Fruit fly (Drosophila melanogaster) whole organism, wandering third instar larva: Measurements from ENCODE around the gene Hsp67Ba.

Experiments
- Abd-B ChIP-seq: fragments of >200 bp; optimal IDR thresholded peaks from 2 replicates; lab custom pipeline; 2017; ENCODE audit warnings: missing biosample characterization, missing genetic modification characterization
- CG32264 ChIP-seq: fragments of 200-800 bp; sonication (Bioruptor generic); optimal IDR thresholded peaks from 2 replicates; lab custom pipeline; 2016; ENCODE audit warnings: missing biosample characterization, missing genetic modification characterization
- CG9705 ChIP-seq: fragments of 200-800 bp; sonication (Bioruptor generic); optimal IDR thresholded peaks from 2 replicates; lab custom pipeline; 2018; ENCODE audit warnings: missing biosample characterization, mild to moderate bottlenecking, missing genetic modification characterization
- CrebA ChIP-seq: fragments of 200-800 bp; sonication (Bioruptor generic); optimal IDR thresholded peaks from 2 replicates; lab custom pipeline; 2016; ENCODE audit warnings: missing biosample characterization, mild to moderate bottlenecking, missing genetic modification characterization, borderline replicate concordance
- Dfd ChIP-seq: fragments of >200 bp; optimal IDR thresholded peaks from 2 replicates; lab custom pipeline; 2017; ENCODE audit warnings: missing biosample characterization, missing genetic modification characterization
- Dif ChIP-seq: fragments of 200-275, 200-300 bp; sonication (Bioruptor generic); optimal IDR thresholded peaks from 2 replicates; lab custom pipeline; 2018; ENCODE audit warnings: missing biosample characterization, missing genetic modification characterization; ENCODE audit not compliant: partially characterized antibody
- GATAd ChIP-seq: sonication (Bioruptor generic); optimal IDR thresholded peaks from 2 replicates; lab custom pipeline; 2016; ENCODE audit warnings: missing biosample characterization, missing genetic modification characterization
- HLH106 ChIP-seq: fragments of 200-800 bp; optimal IDR thresholded peaks from 3 replicates; lab custom pipeline; 2019; ENCODE audit warnings: missing biosample characterization, mild to moderate bottlenecking, missing genetic modification characterization, moderate library complexity
- Hnf4 ChIP-seq: fragments of 200-800 bp; sonication (Bioruptor generic); optimal IDR thresholded peaks from 2 replicates; lab custom pipeline; 2016; ENCODE audit warnings: missing biosample characterization, mild to moderate bottlenecking, missing genetic modification characterization
- Hr78 ChIP-seq: fragments of >200 bp; optimal IDR thresholded peaks from 2 replicates; lab custom pipeline; 2017; ENCODE audit warnings: missing biosample characterization, missing genetic modification characterization
- Hr83 ChIP-seq: fragments of 200-300 bp; sonication (Bioruptor generic); optimal IDR thresholded peaks from 2 replicates; lab custom pipeline; 2016; ENCODE audit warnings: missing biosample characterization, mild to moderate bottlenecking, missing genetic modification characterization, moderate library complexity; ENCODE audit not compliant: poor library complexity, severe bottlenecking
- Jra ChIP-seq: sonication (Bioruptor generic); optimal IDR thresholded peaks from 2 replicates; lab custom pipeline; 2016; ENCODE audit warnings: missing biosample characterization, missing genetic modification characterization
- Mio ChIP-seq: sonication (Bioruptor generic); optimal IDR thresholded peaks from 2 replicates; lab custom pipeline; 2016; ENCODE audit warnings: missing biosample characterization, missing genetic modification characterization
- Myc ChIP-seq: fragments of >200 bp; optimal IDR thresholded peaks from 2 replicates; lab custom pipeline; 2017
- N ChIP-seq: fragments of >200 bp; optimal IDR thresholded peaks from 2 replicates; lab custom pipeline; 2018; ENCODE audit warnings: missing biosample characterization, missing external identifiers, missing genetic modification characterization
- OdsH ChIP-seq: fragments of 200-800 bp; sonication (Bioruptor generic); optimal IDR thresholded peaks from 2 replicates; lab custom pipeline; 2016; ENCODE audit warnings: missing biosample characterization, mild to moderate bottlenecking, missing genetic modification characterization
- Rel ChIP-seq, 2 experiments: fragments of 200-800 bp; sonication (Bioruptor generic) in 1 of 2; optimal IDR thresholded peaks; 2 replicates in 1 of 2; 3 replicates in 1 of 2; lab custom pipeline; 2016 to 2019; ENCODE audit warnings: mild to moderate bottlenecking in 2 of 2, missing biosample characterization in 2 of 2, missing genetic modification characterization in 2 of 2, moderate library complexity in 1 of 2
- Sp1 ChIP-seq: fragments of 200-800 bp; sonication (Bioruptor generic); optimal IDR thresholded peaks from 3 replicates; lab custom pipeline; 2019; ENCODE audit warnings: missing biosample characterization, mild to moderate bottlenecking, missing genetic modification characterization, moderate library complexity
- Vsx2 ChIP-seq: fragments of 200-300, 225-300 bp; sonication (Bioruptor generic); optimal IDR thresholded peaks from 2 replicates; lab custom pipeline; 2018; ENCODE audit warnings: missing biosample characterization, missing genetic modification characterization; ENCODE audit not compliant: partially characterized antibody
- br ChIP-seq: fragments of 200-800 bp; sonication (Bioruptor generic); optimal IDR thresholded peaks from 2 replicates; lab custom pipeline; 2016; ENCODE audit warnings: missing biosample characterization, missing genetic modification characterization
- brk ChIP-seq: fragments of 200-800 bp; sonication (Bioruptor generic); optimal IDR thresholded peaks from 2 replicates; lab custom pipeline; 2016; ENCODE audit warnings: missing biosample characterization, mild to moderate bottlenecking, missing genetic modification characterization
- dl ChIP-seq, 2 experiments: fragments of 175-275, 200-275 bp in 1 of 2; fragments of 200-275 bp in 1 of 2; sonication (Bioruptor generic); optimal IDR thresholded peaks; lab custom pipeline; 2018; ENCODE audit warnings: mild to moderate bottlenecking in 2 of 2, missing biosample characterization in 2 of 2, missing genetic modification characterization in 2 of 2, moderate library complexity in 2 of 2; ENCODE audit not compliant: partially characterized antibody in 2 of 2, insufficient read depth in 1 of 2
- dmrt93B ChIP-seq: fragments of 200-800 bp; sonication (Bioruptor generic); optimal IDR thresholded peaks from 2 replicates; lab custom pipeline; 2018; ENCODE audit warnings: missing biosample characterization, mild to moderate bottlenecking, missing genetic modification characterization
- dsf ChIP-seq: sonication (Bioruptor generic); optimal IDR thresholded peaks from 2 replicates; lab custom pipeline; 2016; ENCODE audit warnings: missing biosample characterization, missing genetic modification characterization, borderline replicate concordance
- ey ChIP-seq: fragments of 200-800 bp; sonication (Bioruptor generic); optimal IDR thresholded peaks from 2 replicates; lab custom pipeline; 2016; ENCODE audit warnings: missing biosample characterization, missing genetic modification characterization
- foxo ChIP-seq, 2 experiments: fragments of 200-800 bp; sonication (Bioruptor generic); optimal IDR thresholded peaks; 2 replicates in 1 of 2; 3 replicates in 1 of 2; lab custom pipeline; 2016 to 2017; ENCODE audit warnings: missing biosample characterization in 2 of 2, missing genetic modification characterization in 2 of 2
- fru ChIP-seq: fragments of 200-800 bp; sonication (Bioruptor generic); optimal IDR thresholded peaks from 3 replicates; lab custom pipeline; 2016; ENCODE audit warnings: missing biosample characterization, mild to moderate bottlenecking, missing genetic modification characterization
- h ChIP-seq: fragments of 200-800 bp; sonication (Bioruptor generic); optimal IDR thresholded peaks from 3 replicates; lab custom pipeline; 2016; ENCODE audit warnings: missing biosample characterization, mild to moderate bottlenecking, missing genetic modification characterization
- jim ChIP-seq: fragments of 175-275, 200-325 bp; sonication (Bioruptor generic); optimal IDR thresholded peaks from 2 replicates; lab custom pipeline; 2016; ENCODE audit warnings: missing biosample characterization, mild to moderate bottlenecking, missing genetic modification characterization
- lola ChIP-seq: fragments of >200 bp; optimal IDR thresholded peaks from 2 replicates; lab custom pipeline; 2017; ENCODE audit warnings: missing biosample characterization, missing genetic modification characterization
- pan ChIP-seq: fragments of >200 bp; optimal IDR thresholded peaks from 2 replicates; lab custom pipeline; 2017
- psq ChIP-seq: fragments of 200-800 bp; sonication (Bioruptor generic); optimal IDR thresholded peaks from 3 replicates; lab custom pipeline; 2017; ENCODE audit warnings: missing biosample characterization, mild to moderate bottlenecking, missing genetic modification characterization, moderate library complexity
- rgr ChIP-seq: fragments of 200-800 bp; sonication (Bioruptor generic); optimal IDR thresholded peaks from 3 replicates; lab custom pipeline; 2016; ENCODE audit warnings: missing biosample characterization, mild to moderate bottlenecking, missing genetic modification characterization
- sage ChIP-seq: fragments of 200-800 bp; sonication (Bioruptor generic); optimal IDR thresholded peaks from 2 replicates; lab custom pipeline; 2016; ENCODE audit warnings: missing biosample characterization, mild to moderate bottlenecking, missing genetic modification characterization
- sv ChIP-seq: fragments of 200-800 bp; sonication (Bioruptor generic); optimal IDR thresholded peaks from 3 replicates; lab custom pipeline; 2016; ENCODE audit warnings: missing biosample characterization, missing genetic modification characterization
- tai ChIP-seq: sonication (Bioruptor generic); optimal IDR thresholded peaks from 2 replicates; lab custom pipeline; 2016; ENCODE audit warnings: missing biosample characterization, missing genetic modification characterization
- usp ChIP-seq: fragments of >200 bp; optimal IDR thresholded peaks from 2 replicates; lab custom pipeline; 2017; ENCODE audit warnings: missing biosample characterization, missing genetic modification characterization
- woc ChIP-seq: sonication (Bioruptor generic); optimal IDR thresholded peaks from 2 replicates; lab custom pipeline; 2016; ENCODE audit warnings: missing biosample characterization, mild to moderate bottlenecking, missing genetic modification characterization

Hsp67Ba gene

dm6 chr3L:9361894-9362293 is 17.4 kb downstream of the Hsp67Ba start, which contains the start of gene CG34456:
Gene CG34456 (plus strand): TSS chr3L:9362108.
- TF ChIP-seq Vsx2 (no peak), br (peak; percentile 51), Rel (GFP tag; optimal IDR thresholded peaks at IDR 0.05; lab: Kevin White, UChicago) (no peak), Rel (tag; optimal IDR thresholded peaks at IDR 0.05; lab: Kevin White, UChicago) (peak; percentile 83)

dm6 chr3L:9360217-9360692 is 19.1 kb downstream of the Hsp67Ba start, which contains the start of gene Pdxk:
Gene Pdxk (plus strand): TSS chr3L:9360316.
- no peak for TF ChIP-seq Rel (GFP tag; optimal IDR thresholded peaks at IDR 0.05; lab: Kevin White, UChicago)
- peak; percentile 87 for TF ChIP-seq Rel (tag; optimal IDR thresholded peaks at IDR 0.05; lab: Kevin White, UChicago)
- no peak for TF ChIP-seq ey (GFP tag; lab: Kevin White, UChicago)
- peak; percentile 42 for TF ChIP-seq rgr
- no peak for TF ChIP-seq dmrt93B (GFP tag; lab: Kevin White, UChicago)
- TF ChIP-seq Sp1 (GFP tag; lab: Kevin White, UChicago): peak; percentile 51
- TF ChIP-seq dl (GFP tag; optimal IDR thresholded peaks at IDR 0.05; lab: Kevin White, UChicago; ENCODE audit: insufficient read depth in 1 of 2, partially characterized antibody in 2 of 2): peak in 1 of 2 experiments; percentile 35
- peak; percentile 28 for TF ChIP-seq Dif

dm6 chr3L:9358713-9359040 is 20.7 kb downstream of the Hsp67Ba start, which contains the start of the genes UGP and Svip:
Gene UGP (minus strand): TSS chr3L:9358935.
Gene Svip (plus strand): TSS chr3L:9358999.
- TF ChIP-seq usp (GFP tag; lab: Kevin White, UChicago) (no peak), Vsx2 (no peak), Hnf4 (peak; percentile 35), br (no peak), pan (lab: Kevin White, UChicago) (no peak), HLH106 (tag; lab: Kevin White, UChicago) (no peak), CrebA (GFP tag; lab: Kevin White, UChicago) (no peak), Abd-B (no peak), tai (GFP tag; lab: Kevin White, UChicago) (no peak), Rel (GFP tag; optimal IDR thresholded peaks at IDR 0.05; lab: Kevin White, UChicago) (no peak), Rel (tag; optimal IDR thresholded peaks at IDR 0.05; lab: Kevin White, UChicago) (peak; percentile 31), Myc (no peak), rgr (peak; percentile 36), jim (GFP tag; lab: Kevin White, UChicago) (no peak), dmrt93B (GFP tag; lab: Kevin White, UChicago) (no peak), N (no peak), Hr78 (GFP tag; lab: Kevin White, UChicago) (no peak), CG32264 (GFP tag; lab: Kevin White, UChicago) (no peak), foxo (GFP tag; optimal IDR thresholded peaks at IDR 0.05; lab: Kevin White, UChicago) (peak; percentile 19 to 38), Hr83 (GFP tag; lab: Kevin White, UChicago) (peak; percentile 57), Mio (no peak), dsf (no peak), dl (GFP tag; optimal IDR thresholded peaks at IDR 0.05; lab: Kevin White, UChicago; ENCODE audit: insufficient read depth in 1 of 2, partially characterized antibody in 2 of 2) (no peak), CG9705 (GFP tag; lab: Kevin White, UChicago) (no peak), Dfd (GFP tag; lab: Kevin White, UChicago) (no peak), lola (no peak), Jra (GFP tag; lab: Kevin White, UChicago) (no peak), ey (GFP tag; lab: Kevin White, UChicago) (no peak), psq (peak; percentile 57), GATAd (GFP tag; lab: Kevin White, UChicago) (no peak), brk (GFP tag; lab: Kevin White, UChicago) (peak; percentile 56), sv (GFP tag; lab: Kevin White, UChicago) (no peak), fru (no peak), Sp1 (GFP tag; lab: Kevin White, UChicago) (peak; percentile 5), sage (GFP tag; lab: Kevin White, UChicago) (peak; percentile 45), OdsH (GFP tag; lab: Kevin White, UChicago) (peak; percentile 27), Dif (no peak), h (GFP tag; lab: Kevin White, UChicago) (no peak), woc (GFP tag; lab: Kevin White, UChicago) (no peak)
